Fruit fly (Drosophila melanogaster): ENCODE data around the gene CG32263.

Gene CG32263

dm6 chr3L:3786344-3787076 lies 24.4 kb downstream of the CG32263 start:
- TF ChIP-seq foxo (GFP tag; optimal IDR thresholded peaks at IDR 0.05): peak in 1 of 2 experiments; percentile 38
- TF ChIP-seq woc (GFP tag; optimal IDR thresholded peaks at IDR 0.05): peak; percentile 19
- TF ChIP-seq fru (GFP tag; optimal IDR thresholded peaks at IDR 0.05): peak; percentile 13
- TF ChIP-seq jim (GFP tag; optimal IDR thresholded peaks at IDR 0.05): no peak
- TF ChIP-seq sv (GFP tag; optimal IDR thresholded peaks at IDR 0.05): no peak
- peak; percentile 29 for TF ChIP-seq HLH106 (tag; optimal IDR thresholded peaks at IDR 0.05)
- TF ChIP-seq dsf (GFP tag; optimal IDR thresholded peaks at IDR 0.05; ENCODE audit: borderline replicate concordance): no peak

- TF ChIP-seq Hnf4 (GFP tag; optimal IDR thresholded peaks at IDR 0.05) (no peak), pan (optimal IDR thresholded peaks at IDR 0.05) (no peak), Mio (GFP tag; optimal IDR thresholded peaks at IDR 0.05) (no peak), Jra (GFP tag; optimal IDR thresholded peaks at IDR 0.05) (no peak), Hr78 (GFP tag; optimal IDR thresholded peaks at IDR 0.05) (no peak), sage (GFP tag; optimal IDR thresholded peaks at IDR 0.05) (no peak), HLH106 (tag; optimal IDR thresholded peaks at IDR 0.05) (peak; percentile 13), OdsH (GFP tag; optimal IDR thresholded peaks at IDR 0.05) (peak; percentile 15), sv (GFP tag; optimal IDR thresholded peaks at IDR 0.05) (no peak), fru (GFP tag; optimal IDR thresholded peaks at IDR 0.05) (peak; percentile 23), h (GFP tag; optimal IDR thresholded peaks at IDR 0.05) (no peak), Hr83 (GFP tag; optimal IDR thresholded peaks at IDR 0.05; ENCODE audit: poor library complexity, severe bottlenecking) (no peak), rgr (GFP tag; optimal IDR thresholded peaks at IDR 0.05) (peak; percentile 12), dl (GFP tag; optimal IDR thresholded peaks at IDR 0.05; ENCODE audit: insufficient read depth in 1 of 2, partially characterized antibody in 2 of 2) (no peak), CG32264 (GFP tag; optimal IDR thresholded peaks at IDR 0.05) (peak; percentile 38), Dfd (GFP tag; optimal IDR thresholded peaks at IDR 0.05) (no peak), dmrt93B (GFP tag; optimal IDR thresholded peaks at IDR 0.05) (no peak), Dif (GFP tag; optimal IDR thresholded peaks at IDR 0.05; ENCODE audit: partially characterized antibody) (no peak), ey (GFP tag; optimal IDR thresholded peaks at IDR 0.05) (peak; percentile 34), Vsx2 (GFP tag; optimal IDR thresholded peaks at IDR 0.05; ENCODE audit: partially characterized antibody) (no peak), GATAd (GFP tag; optimal IDR thresholded peaks at IDR 0.05) (no peak), br (GFP tag; optimal IDR thresholded peaks at IDR 0.05) (peak; percentile 15), tai (GFP tag; optimal IDR thresholded peaks at IDR 0.05) (no peak), CrebA (GFP tag; optimal IDR thresholded peaks at IDR 0.05; ENCODE audit: borderline replicate concordance) (no peak), Abd-B (GFP tag; optimal IDR thresholded peaks at IDR 0.05) (no peak), woc (GFP tag; optimal IDR thresholded peaks at IDR 0.05) (no peak), N (GFP tag; optimal IDR thresholded peaks at IDR 0.05) (no peak), CG9705 (GFP tag; optimal IDR thresholded peaks at IDR 0.05) (no peak), brk (GFP tag; optimal IDR thresholded peaks at IDR 0.05) (no peak), Sp1 (GFP tag; optimal IDR thresholded peaks at IDR 0.05) (no peak), Rel (GFP tag; optimal IDR thresholded peaks at IDR 0.05) (no peak), Rel (tag; optimal IDR thresholded peaks at IDR 0.05) (peak; percentile 60), Myc (optimal IDR thresholded peaks at IDR 0.05) (no peak), jim (GFP tag; optimal IDR thresholded peaks at IDR 0.05) (no peak), foxo (GFP tag; optimal IDR thresholded peaks at IDR 0.05) (peak in 1 of 2 experiments; percentile 30), lola (GFP tag; optimal IDR thresholded peaks at IDR 0.05) (no peak), psq (GFP tag; optimal IDR thresholded peaks at IDR 0.05) (no peak), dsf (GFP tag; optimal IDR thresholded peaks at IDR 0.05; ENCODE audit: borderline replicate concordance) (no peak), usp (GFP tag; optimal IDR thresholded peaks at IDR 0.05) (no peak)
Measured at dm6 chr3L:3785688-3786087, 25.2 kb downstream of the CG32263 start.

Data from whole organism, wandering third instar larva.